Worm (Caenorhabditis elegans): Measurements from ENCODE around the gene cest-9.2.

Gene cest-9.2

DNA sequence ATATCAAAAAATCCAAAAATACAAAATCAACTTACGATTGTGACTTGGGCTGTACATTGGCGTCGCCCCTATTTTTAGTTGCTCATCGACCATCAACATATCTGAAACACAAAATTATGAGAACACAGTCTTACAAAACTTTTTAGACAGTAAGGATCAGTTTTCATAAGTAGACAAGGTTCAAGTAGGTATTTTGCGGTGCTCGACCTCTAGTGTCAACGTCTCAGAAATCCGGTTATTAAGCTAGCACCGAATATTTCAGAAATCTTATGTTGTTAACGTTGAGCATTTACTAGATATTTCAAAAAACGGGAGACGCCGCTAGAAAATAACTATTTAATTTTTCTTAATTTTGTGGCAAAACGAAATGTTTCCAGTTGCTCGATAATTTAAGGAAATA lies 48.9 kb downstream of the cest-9.2 start, which contains the start of gene otpl-8:
Gene otpl-8 (minus strand): TSS at position 101 of the 400 bp plus-strand sequence.
- TF ChIP-seq skn-1 (tag; optimal IDR thresholded peaks at IDR 0.05) (no peak), nhr-25 (tag; optimal IDR thresholded peaks at IDR 0.05) (no peak), C34F6.9 (tag; optimal IDR thresholded peaks at IDR 0.05) (no peak), nhr-10 (tag; optimal IDR thresholded peaks at IDR 0.05) (no peak), Y55F3AM.14 (GFP tag; optimal IDR thresholded peaks at IDR 0.05) (no peak), lin-39 (tag; optimal IDR thresholded peaks at IDR 0.05) (no peak), sma-9 (GFP tag; optimal IDR thresholded peaks at IDR 0.05) (no peak), sma-9 (tag; optimal IDR thresholded peaks at IDR 0.05) (no peak), ama-1 (optimal IDR thresholded peaks at IDR 0.05) (no peak), unc-39 (tag; optimal IDR thresholded peaks at IDR 0.05) (no peak)

DNA sequence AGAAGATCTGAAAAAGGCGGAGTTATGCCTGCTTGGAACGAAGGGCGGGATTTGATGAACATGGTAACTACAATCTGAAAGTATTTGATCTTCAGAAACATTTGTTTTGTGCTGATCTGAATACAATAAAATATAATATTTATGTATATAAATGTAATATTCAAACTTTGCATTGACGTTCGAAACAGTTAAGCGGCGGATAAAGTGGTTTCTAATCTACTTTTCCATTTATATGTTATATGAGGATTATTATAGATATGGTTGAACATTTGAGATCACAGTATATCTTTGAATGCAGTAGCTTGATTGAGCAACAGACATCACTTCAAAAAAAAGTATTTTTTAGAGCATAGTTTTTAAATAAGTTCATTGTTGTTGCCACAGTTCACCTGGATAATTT lies 52.0 kb downstream of the cest-9.2 start, which contains the start of gene H19J13.2:
Gene H19J13.2 (minus strand): TSS at position 101 of the 400 bp plus-strand sequence.
- no peak for TF ChIP-seq snpc-4 (tag; optimal IDR thresholded peaks at IDR 0.05)

DNA sequence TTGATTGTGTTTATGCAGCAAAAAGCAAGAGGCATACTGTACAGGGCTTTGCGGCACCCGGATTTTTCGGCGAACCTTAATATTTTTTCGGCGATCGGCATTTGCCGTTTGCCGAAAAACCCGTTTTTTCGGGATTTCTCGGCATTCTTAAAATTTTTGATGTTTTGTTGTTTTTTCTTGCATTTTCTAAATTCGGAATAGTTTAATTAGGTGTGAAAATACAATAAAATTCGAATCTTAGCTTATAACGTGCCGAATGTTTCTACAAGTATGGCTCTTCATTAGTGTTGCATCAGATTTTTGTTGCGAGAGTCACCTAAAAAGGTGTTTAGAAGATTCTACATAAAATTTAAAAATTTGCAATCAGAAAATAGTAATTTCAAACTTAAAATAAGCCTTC lies 53.7 kb downstream of the cest-9.2 start, which contains the start of gene C04B4.6:
Gene C04B4.6 (minus strand): TSS at position 101 of the 400 bp plus-strand sequence.
- TF ChIP-seq lin-13 (GFP tag; optimal IDR thresholded peaks at IDR 0.05) (no peak), R02D3.7 (tag; optimal IDR thresholded peaks at IDR 0.05) (no peak), unc-62 (GFP tag; optimal IDR thresholded peaks at IDR 0.05) (no peak), nhr-11 (tag; optimal IDR thresholded peaks at IDR 0.05) (no peak)

All from whole organism, L2 larva.